Fruit fly (Drosophila melanogaster): ENCODE data around the gene Spn.

Gene Spn

DNA sequence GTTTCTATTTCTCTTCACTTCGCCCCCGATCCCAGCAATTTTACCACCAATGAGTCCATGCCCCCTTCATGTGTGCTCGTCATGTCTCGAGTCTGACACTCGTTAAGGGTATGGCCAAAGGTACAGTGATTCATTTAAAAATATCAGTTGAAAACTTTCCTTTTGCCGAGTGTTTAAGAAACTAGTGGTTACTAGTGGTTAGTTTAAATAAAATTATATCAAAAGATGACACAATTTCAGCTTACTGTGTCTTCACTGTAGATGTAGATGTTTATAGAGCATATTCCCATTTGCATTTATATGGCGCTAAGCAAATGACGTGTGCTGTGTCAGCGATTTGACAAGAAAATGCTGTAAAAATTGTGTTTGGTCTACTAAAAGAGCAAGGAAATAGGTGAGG is 21.7 kb downstream of the Spn start (continued):
- TF ChIP-seq Dip2 (GFP tag; IDR thresholded peaks at IDR 0.05) (no peak), CG11696 (GFP tag; IDR thresholded peaks at IDR 0.05) (peak; percentile 59), pum (GFP tag; optimal IDR thresholded peaks at IDR 0.05) (peak; percentile 1), CG4282 (GFP tag; optimal IDR thresholded peaks at IDR 0.05) (no peak), shn (GFP tag; optimal IDR thresholded peaks at IDR 0.05) (no peak), NC2β (GFP tag; optimal IDR thresholded peaks at IDR 0.05) (no peak), ATbp (GFP tag; optimal IDR thresholded peaks at IDR 0.05) (peak; percentile 30), CoRest (tag; optimal IDR thresholded peaks at IDR 0.05) (no peak), Chrac-16 (GFP tag; optimal IDR thresholded peaks at IDR 0.05) (no peak), trem (tag; optimal IDR thresholded peaks at IDR 0.05) (no peak), lbe (GFP tag; optimal IDR thresholded peaks at IDR 0.05) (no peak), CG16779 (GFP tag; IDR thresholded peaks at IDR 0.05) (0 out of 2 replicates have a peak, but pooled peaks have one; percentile 19), CG18599 (GFP tag; optimal IDR thresholded peaks at IDR 0.05) (no peak), trh (GFP tag; optimal IDR thresholded peaks at IDR 0.05) (no peak), CG11247 (GFP tag; IDR thresholded peaks at IDR 0.05) (peak; percentile 50), CG3847 (GFP tag; IDR thresholded peaks at IDR 0.05) (no peak), dimm (GFP tag; IDR thresholded peaks at IDR 0.05) (no peak), Ets65A (GFP tag) (peak; percentile 91), tap (tag; optimal IDR thresholded peaks at IDR 0.05) (peak; percentile 36), Fer3 (tag; optimal IDR thresholded peaks at IDR 0.05) (peak; percentile 19), Sox102F (GFP tag; optimal IDR thresholded peaks at IDR 0.05) (peak; percentile 50), CG10543 (GFP tag; optimal IDR thresholded peaks at IDR 0.05) (no peak), gcm (GFP tag; optimal IDR thresholded peaks at IDR 0.05) (no peak), CG30020 (tag; optimal IDR thresholded peaks at IDR 0.05) (no peak), CG9932 (GFP tag; IDR thresholded peaks at IDR 0.05) (peak; percentile 36), Doc3 (GFP tag; IDR thresholded peaks at IDR 0.05; ENCODE audit: partially characterized antibody) (no peak), twi (tag; optimal IDR thresholded peaks at IDR 0.05) (peak; percentile 60), sd (tag; optimal IDR thresholded peaks at IDR 0.05) (peak; percentile 30), CG12942 (GFP tag; optimal IDR thresholded peaks at IDR 0.05) (no peak), mld (GFP tag; IDR thresholded peaks at IDR 0.05; ENCODE audit: partially characterized antibody) (no peak), Sox100B (GFP tag; optimal IDR thresholded peaks at IDR 0.05) (no peak), nmo (GFP tag; optimal IDR thresholded peaks at IDR 0.05) (peak; percentile 14), CG5953 (GFP tag; IDR thresholded peaks at IDR 0.05) (peak; percentile 44; the same call in 1 of the 2 replicates), CG9797 (GFP tag; optimal IDR thresholded peaks at IDR 0.05) (no peak), CG8765 (GFP tag; IDR thresholded peaks at IDR 0.05) (no peak; the same call in 1 of the 2 replicates), CG6175 (GFP tag; IDR thresholded peaks at IDR 0.05) (no peak), CG31365 (tag; optimal IDR thresholded peaks at IDR 0.05) (no peak), CG7987 (GFP tag; optimal IDR thresholded peaks at IDR 0.05) (peak; percentile 31), CG6689 (GFP tag; IDR thresholded peaks at IDR 0.05) (peak; percentile 68), inv (GFP tag; IDR thresholded peaks at IDR 0.05; ENCODE audit: partially characterized antibody) (no peak), lola (GFP tag; optimal IDR thresholded peaks at IDR 0.05) (no peak), CG8359 (GFP tag; optimal IDR thresholded peaks at IDR 0.05; ENCODE audit: borderline replicate concordance) (no peak), CG17186 (GFP tag; optimal IDR thresholded peaks at IDR 0.05) (no peak), tgo (GFP tag; IDR thresholded peaks at IDR 0.05) (peak; percentile 53; the same call in 2 of the 3 replicates), Poxn (GFP tag; IDR thresholded peaks at IDR 0.05) (no peak), vnd (GFP tag; IDR thresholded peaks at IDR 0.05; ENCODE audit: partially characterized antibody) (no peak), CG10959 (GFP tag; IDR thresholded peaks at IDR 0.05) (no peak), insv (GFP tag; optimal IDR thresholded peaks at IDR 0.05) (no peak), slp2 (GFP tag; optimal IDR thresholded peaks at IDR 0.05) (no peak), CG3838 (GFP tag; optimal IDR thresholded peaks at IDR 0.05) (no peak), Lim3 (GFP tag; IDR thresholded peaks at IDR 0.05) (0 out of 2 replicates have a peak, but pooled peaks have one; percentile 27)
